Worm (Caenorhabditis elegans) whole organism, L3 larva: ENCODE measurements around the gene B0554.1.

Experiments used
- R02D3.7 ChIP-seq: fragments of 150-350 bp; optimal IDR thresholded peaks from 2 replicates; lab custom pipeline; 2014; ENCODE audit warnings: missing biosample characterization, missing genetic modification characterization
- ZK546.5 ChIP-seq: sonication (generic microtip); optimal IDR thresholded peaks from 2 replicates; lab custom pipeline; 2017; ENCODE audit warnings: missing biosample characterization, missing genetic modification characterization
- ama-1 ChIP-seq: fragments of 150-350 bp; optimal IDR thresholded peaks from 2 replicates; lab custom pipeline; 2018
- ceh-28 ChIP-seq: fragments of 150-350 bp; optimal IDR thresholded peaks from 2 replicates; lab custom pipeline; 2014; ENCODE audit warnings: missing biosample characterization, missing genetic modification reagents, missing genetic modification characterization
- ceh-82 ChIP-seq: fragments of 150-350 bp; optimal IDR thresholded peaks from 2 replicates; lab custom pipeline; 2014; ENCODE audit warnings: missing biosample characterization, missing genetic modification characterization
- egl-27 ChIP-seq: sonication (generic microtip); optimal IDR thresholded peaks from 4 replicates; lab custom pipeline; 2017; ENCODE audit warnings: missing biosample characterization, missing genetic modification reagents, missing genetic modification characterization
- egl-5 ChIP-seq: fragments of 150-350 bp; optimal IDR thresholded peaks from 2 replicates; lab custom pipeline; 2017; ENCODE audit warnings: missing biosample characterization, missing genetic modification reagents, missing genetic modification characterization, inconsistent platforms
- elt-2 ChIP-seq: sonication (generic microtip); optimal IDR thresholded peaks from 2 replicates; lab custom pipeline; 2016; ENCODE audit warnings: missing genetic modification reagents, mild to moderate bottlenecking, missing genetic modification characterization, missing compliant biosample characterization
- elt-3 ChIP-seq, 3 experiments: fragments of 150-350 bp in 1 of 3; sonication (generic microtip) in 2 of 3; optimal IDR thresholded peaks; 2 replicates in 2 of 3; 4 replicates in 1 of 3; lab custom pipeline; 2014 to 2017; ENCODE audit warnings: missing biosample characterization in 3 of 3, missing genetic modification characterization in 3 of 3
- hmg-11 ChIP-seq: sonication (generic microtip); optimal IDR thresholded peaks from 2 replicates; lab custom pipeline; 2016; ENCODE audit warnings: missing genetic modification characterization, missing compliant biosample characterization
- lin-15B ChIP-seq: fragments of 150-350 bp; optimal IDR thresholded peaks from 2 replicates; lab custom pipeline; 2014; ENCODE audit warnings: missing biosample characterization, missing genetic modification characterization
- lin-39 ChIP-seq: fragments of 150-350 bp; optimal IDR thresholded peaks from 2 replicates; lab custom pipeline; 2018; ENCODE audit warnings: missing biosample characterization, missing genetic modification reagents, missing genetic modification characterization
- mml-1 ChIP-seq: fragments of 150-350 bp; sonication (generic microtip); optimal IDR thresholded peaks from 3 replicates; lab custom pipeline; 2014; ENCODE audit warnings: missing biosample characterization, missing genetic modification characterization
- nfya-1 ChIP-seq: sonication (generic microtip); optimal IDR thresholded peaks from 2 replicates; lab custom pipeline; 2017; ENCODE audit warnings: missing genetic modification characterization, mild to moderate bottlenecking, missing compliant biosample characterization, antibody characterized with exemption, moderate library complexity; ENCODE audit not compliant: insufficient read depth
- nhr-23 ChIP-seq: fragments of 150-350 bp; optimal IDR thresholded peaks from 2 replicates; lab custom pipeline; 2014; ENCODE audit warnings: missing biosample characterization, missing genetic modification reagents, missing genetic modification characterization
- nhr-25 ChIP-seq: sonication (generic microtip); optimal IDR thresholded peaks from 2 replicates; lab custom pipeline; 2017; ENCODE audit warnings: missing biosample characterization, missing genetic modification characterization
- nhr-43 ChIP-seq: sonication (generic microtip); optimal IDR thresholded peaks from 2 replicates; lab custom pipeline; 2016; ENCODE audit warnings: mild to moderate bottlenecking, missing genetic modification characterization, missing compliant biosample characterization; ENCODE audit not compliant: poor library complexity, severe bottlenecking
- nhr-67 ChIP-seq: fragments of 150-350 bp; optimal IDR thresholded peaks from 2 replicates; lab custom pipeline; 2014; ENCODE audit warnings: missing biosample characterization, missing genetic modification characterization
- nhr-76 ChIP-seq: fragments of 150-350 bp; sonication (generic microtip); optimal IDR thresholded peaks from 5 replicates; lab custom pipeline; 2014; ENCODE audit warnings: missing biosample characterization, missing genetic modification characterization
- pha-4 ChIP-seq: fragments of 150-350 bp; optimal IDR thresholded peaks from 2 replicates; lab custom pipeline; 2014; ENCODE audit warnings: missing biosample characterization, missing genetic modification reagents, missing genetic modification characterization
- pqm-1 ChIP-seq: fragments of 150-350 bp; optimal IDR thresholded peaks from 2 replicates; lab custom pipeline; 2017; ENCODE audit warnings: missing biosample characterization, missing genetic modification characterization, inconsistent platforms
- skn-1 ChIP-seq: fragments of 150-350 bp; optimal IDR thresholded peaks from 2 replicates; lab custom pipeline; 2014; ENCODE audit warnings: missing biosample characterization, missing genetic modification characterization
- unc-39 ChIP-seq: sonication (generic microtip); optimal IDR thresholded peaks from 4 replicates; lab custom pipeline; 2017; ENCODE audit warnings: missing biosample characterization, missing genetic modification characterization
- zag-1 ChIP-seq: fragments of 150-350 bp; optimal IDR thresholded peaks from 2 replicates; lab custom pipeline; 2014; ENCODE audit warnings: missing biosample characterization, missing genetic modification characterization
- ztf-11 ChIP-seq: fragments of 150-350 bp; optimal IDR thresholded peaks from 2 replicates; lab custom pipeline; 2014; ENCODE audit warnings: missing biosample characterization, missing genetic modification characterization
- ztf-4 ChIP-seq: fragments of 150-350 bp; optimal IDR thresholded peaks from 2 replicates; lab custom pipeline; 2014; ENCODE audit warnings: missing biosample characterization, missing genetic modification characterization

The B0554.1 gene

ce11 chrV:482860-483259, 44.7 kb downstream of the B0554.1 start:
- no peak for TF ChIP-seq ceh-82 (tag; lab: Kevin White, UChicago)
- no peak for TF ChIP-seq nhr-23
- TF ChIP-seq zag-1 = no peak
- peak; percentile 0 for TF ChIP-seq pqm-1 (tag; lab: Kevin White, UChicago)
- no peak for TF ChIP-seq nhr-43 (tag; lab: Kevin White, UChicago)
- TF ChIP-seq nfya-1 (tag; lab: Kevin White, UChicago) = peak; percentile 74
- TF ChIP-seq lin-39 (tag; lab: Kevin White, UChicago) = no peak

ce11 chrV:483289-483795, 45.1 kb downstream of the B0554.1 start, which contains the start of gene nhr-130:
Gene nhr-130 (minus strand): TSS chrV:483339.
- TF ChIP-seq lin-39 (tag; lab: Kevin White, UChicago) (no peak), mml-1 (no peak), skn-1 (tag; lab: Kevin White, UChicago) (no peak), unc-39 (tag; lab: Kevin White, UChicago) (no peak), pha-4 (tag; lab: Kevin White, UChicago) (peak; percentile 20), elt-2 (peak; percentile 90), pqm-1 (tag; lab: Kevin White, UChicago) (peak; percentile 77), ztf-11 (tag; lab: Kevin White, UChicago) (no peak)

- TF ChIP-seq pha-4 (tag; lab: Kevin White, UChicago) (peak; percentile 83), pqm-1 (tag; lab: Kevin White, UChicago) (peak; percentile 50), ceh-28 (peak; percentile 57), elt-2 (peak; percentile 40), nhr-23 (peak; percentile 27), R02D3.7 (no peak)
- TF ChIP-seq, all 47 proteins: peak for 5
Observed at ce11 chrV:484285-484890, 46.2 kb downstream of the B0554.1 start, which contains the start of gene nhr-212. Gene nhr-212 (plus strand): TSS chrV:484857.

DNA sequence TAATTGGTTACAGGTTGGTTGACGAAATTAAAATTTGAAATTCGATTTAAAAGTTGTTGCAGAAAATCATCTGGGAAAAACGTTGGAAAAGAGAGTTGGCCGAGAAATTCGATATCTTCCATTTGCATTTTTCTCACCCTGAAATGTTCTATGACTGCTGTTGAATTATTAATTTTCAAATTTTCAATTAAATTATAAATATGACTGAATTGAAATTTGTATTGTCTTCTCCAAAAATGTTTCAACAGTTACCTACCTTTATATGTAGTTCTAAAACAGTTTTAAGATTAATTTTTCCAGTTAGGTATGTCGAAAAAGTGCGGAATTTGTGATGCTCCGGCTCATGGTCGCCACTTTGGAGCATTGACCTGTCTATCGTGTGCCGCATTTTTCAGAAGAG, 48.5 kb downstream of the B0554.1 start, which contains the start of gene nhr-211:
Gene nhr-211, plus strand, starts transcription at position 301 of the 400 bp plus-strand sequence.
- TF ChIP-seq egl-27 (tag; lab: Kevin White, UChicago) = no peak
- no peak for TF ChIP-seq ztf-11 (tag; lab: Kevin White, UChicago)
- no peak for TF ChIP-seq hmg-11
- TF ChIP-seq nhr-25 (tag; lab: Kevin White, UChicago) = no peak
- TF ChIP-seq ZK546.5 (tag; lab: Kevin White, UChicago) = no peak
- TF ChIP-seq ztf-4 (tag; lab: Kevin White, UChicago) = no peak
- TF ChIP-seq nhr-67 (tag; lab: Kevin White, UChicago) = no peak
- TF ChIP-seq elt-3 (tag; optimal IDR thresholded peaks at IDR 0.05; lab: Kevin White, UChicago) = no peak
- TF ChIP-seq ceh-28 = no peak
- TF ChIP-seq egl-5 = no peak
- TF ChIP-seq nfya-1 (tag; lab: Kevin White, UChicago) = no peak
- no peak for TF ChIP-seq ama-1
- no peak for TF ChIP-seq nhr-76
- no peak for TF ChIP-seq lin-15B (tag; lab: Kevin White, UChicago)

- TF ChIP-seq ztf-11 (tag; lab: Kevin White, UChicago) (no peak), ama-1 (no peak), mml-1 (no peak), nhr-23 (no peak), nhr-76 (no peak), hmg-11 (no peak), pqm-1 (tag; lab: Kevin White, UChicago) (no peak), nhr-43 (tag; lab: Kevin White, UChicago) (no peak)
Observed at ce11 chrV:487980-488379, 49.8 kb downstream of the B0554.1 start.
